Worm (Caenorhabditis elegans) whole organism, L1 larva: ENCODE results near the gene cmtr-2.
A peak's percentile ranks its signal among the peaks of the same experiment; 100 is the strongest.

Experiments used
- C16A3.4 ChIP-seq: fragments of 150-350 bp; optimal IDR thresholded peaks from 2 replicates; lab custom pipeline; 2014; ENCODE audit warnings: missing biosample characterization, missing genetic modification characterization
- C34B4.2 ChIP-seq: sonication (generic microtip); optimal IDR thresholded peaks from 2 replicates; lab custom pipeline; 2017; ENCODE audit warnings: mild to moderate bottlenecking, missing genetic modification characterization, missing compliant biosample characterization
- F16B12.6 ChIP-seq: fragments of 150-350 bp; optimal IDR thresholded peaks from 2 replicates; lab custom pipeline; 2014; ENCODE audit warnings: missing biosample characterization, missing genetic modification characterization
- aha-1 ChIP-seq: fragments of 150-350 bp; optimal IDR thresholded peaks from 2 replicates; lab custom pipeline; 2014; ENCODE audit warnings: missing biosample characterization, missing genetic modification characterization
- aly-2 ChIP-seq: fragments of 150-350 bp; optimal IDR thresholded peaks from 2 replicates; lab custom pipeline; 2014; ENCODE audit warnings: missing biosample characterization, missing genetic modification characterization
- blmp-1 ChIP-seq: fragments of 150-350 bp; optimal IDR thresholded peaks from 2 replicates; lab custom pipeline; 2014; ENCODE audit warnings: missing biosample characterization, missing genetic modification characterization
- ceh-63 ChIP-seq: fragments of 200-800 bp; sonication (Bioruptor generic); optimal IDR thresholded peaks from 2 replicates; lab custom pipeline; 2018; ENCODE audit warnings: mild to moderate bottlenecking, missing genetic modification characterization, missing compliant biosample characterization
- ceh-88 ChIP-seq: fragments of 200-800 bp; sonication (Bioruptor generic); IDR thresholded peaks from 2 replicates; pipeline ENCODE4 v1.3.6; 2022; ENCODE audit warnings: missing genetic modification characterization, missing compliant biosample characterization
- dpl-1 ChIP-seq, 3 experiments: fragments of 150-350 bp in 2 of 3; sonication (generic microtip) in 1 of 3; optimal IDR thresholded peaks; 2 replicates each; lab custom pipeline; 2014 to 2017; ENCODE audit warnings: missing biosample characterization in 3 of 3, missing genetic modification characterization in 3 of 3, missing genetic modification reagents in 3 of 3
- efl-1 ChIP-seq, 4 experiments: fragments of 150-350 bp; optimal IDR thresholded peaks in 3 of 4; peaks in 1 of 4; 1 replicate in 1 of 4; 2 replicates in 3 of 4; lab custom pipeline; 2014; ENCODE audit warnings: missing biosample characterization in 2 of 4, missing genetic modification characterization in 2 of 4, missing genetic modification reagents in 2 of 4
- elt-2 ChIP-seq: sonication (generic microtip); optimal IDR thresholded peaks from 2 replicates; lab custom pipeline; 2016; ENCODE audit warnings: missing genetic modification characterization, mild to moderate bottlenecking, inconsistent platforms, missing compliant biosample characterization, missing genetic modification reagents
- elt-3 ChIP-seq, 6 experiments: fragments of 150-350 bp in 1 of 6; sonication (generic microtip); optimal IDR thresholded peaks; 2 replicates each; lab custom pipeline; 2017 to 2018; ENCODE audit warnings: missing biosample characterization in 6 of 6, missing genetic modification characterization in 6 of 6, inconsistent platforms in 1 of 6
- fkh-10 ChIP-seq: sonication (generic microtip); optimal IDR thresholded peaks from 2 replicates; lab custom pipeline; 2017; ENCODE audit warnings: missing biosample characterization, missing genetic modification reagents, missing genetic modification characterization
- fkh-4 ChIP-seq: sonication (generic microtip); optimal IDR thresholded peaks from 2 replicates; lab custom pipeline; 2016; ENCODE audit warnings: missing compliant biosample characterization, missing genetic modification characterization, borderline replicate concordance
- fos-1 ChIP-seq: fragments of 150-350 bp; optimal IDR thresholded peaks from 2 replicates; lab custom pipeline; 2014; ENCODE audit warnings: missing biosample characterization, missing genetic modification characterization
- hlh-17 ChIP-seq: fragments of 200-800 bp; sonication (Bioruptor generic); optimal IDR thresholded peaks from 2 replicates; lab custom pipeline; 2018; ENCODE audit warnings: missing genetic modification characterization, mild to moderate bottlenecking, missing compliant biosample characterization, moderate library complexity, borderline replicate concordance
- hlh-4 ChIP-seq: sonication (generic microtip); optimal IDR thresholded peaks from 2 replicates; lab custom pipeline; 2016; ENCODE audit warnings: mild to moderate bottlenecking, missing genetic modification characterization, missing compliant biosample characterization
- lin-13 ChIP-seq: fragments of 150-350 bp; optimal IDR thresholded peaks from 2 replicates; lab custom pipeline; 2014; ENCODE audit warnings: missing biosample characterization, missing genetic modification reagents, missing genetic modification characterization
- lin-14 ChIP-seq: fragments of 200-800 bp; sonication (Bioruptor generic); optimal IDR thresholded peaks from 2 replicates; lab custom pipeline; 2018; ENCODE audit warnings: mild to moderate bottlenecking, missing genetic modification characterization, moderate library complexity, missing compliant biosample characterization
- lin-35 ChIP-seq, 2 experiments: fragments of 150-350 bp; optimal IDR thresholded peaks; 2 replicates each; lab custom pipeline; 2014; ENCODE audit warnings: missing biosample characterization in 2 of 2, missing genetic modification characterization in 2 of 2, missing genetic modification reagents in 2 of 2
- lir-3 ChIP-seq: sonication (generic microtip); optimal IDR thresholded peaks from 2 replicates; lab custom pipeline; 2016; ENCODE audit warnings: mild to moderate bottlenecking, missing genetic modification characterization, moderate library complexity, missing compliant biosample characterization; ENCODE audit not compliant: poor library complexity
- mdl-1 ChIP-seq, 2 experiments: fragments of 150-350 bp; optimal IDR thresholded peaks; 2 replicates each; lab custom pipeline; 2014 to 2017; ENCODE audit warnings: missing biosample characterization in 2 of 2, missing genetic modification characterization in 2 of 2, inconsistent platforms in 1 of 2
- mef-2 ChIP-seq: fragments of 150-350 bp; optimal IDR thresholded peaks from 2 replicates; lab custom pipeline; 2014; ENCODE audit warnings: missing biosample characterization, missing genetic modification characterization
- mep-1 ChIP-seq: fragments of 150-350 bp; optimal IDR thresholded peaks from 2 replicates; lab custom pipeline; 2014; ENCODE audit warnings: missing biosample characterization, missing genetic modification characterization
- nhr-19 ChIP-seq: fragments of 200-800 bp; sonication (Bioruptor generic); conservative IDR thresholded peaks from 2 replicates; pipeline ENCODE4 v1.3.6; 2022; ENCODE audit warnings: missing genetic modification characterization, missing compliant biosample characterization
- nhr-20 ChIP-seq: sonication (generic microtip); optimal IDR thresholded peaks from 2 replicates; lab custom pipeline; 2016; ENCODE audit warnings: mild to moderate bottlenecking, missing genetic modification characterization, missing compliant biosample characterization
- nhr-71 ChIP-seq: sonication (generic microtip); optimal IDR thresholded peaks from 2 replicates; lab custom pipeline; 2016; ENCODE audit warnings: mild to moderate bottlenecking, missing genetic modification characterization, moderate library complexity, missing compliant biosample characterization
- nhr-77 ChIP-seq: fragments of 150-350 bp; optimal IDR thresholded peaks from 2 replicates; lab custom pipeline; 2014; ENCODE audit warnings: missing biosample characterization, missing genetic modification characterization
- nhr-90 ChIP-seq: sonication (generic microtip); optimal IDR thresholded peaks from 2 replicates; lab custom pipeline; 2016; ENCODE audit warnings: mild to moderate bottlenecking, missing genetic modification characterization, missing compliant biosample characterization; ENCODE audit not compliant: poor library complexity
- pag-3 ChIP-seq: sonication (generic microtip); optimal IDR thresholded peaks from 2 replicates; lab custom pipeline; 2017; ENCODE audit warnings: missing genetic modification characterization, mild to moderate bottlenecking, missing compliant biosample characterization, antibody characterized with exemption, borderline replicate concordance; ENCODE audit not compliant: insufficient read depth
- rnt-1 ChIP-seq: sonication (generic microtip); optimal IDR thresholded peaks from 2 replicates; lab custom pipeline; 2016; ENCODE audit warnings: mild to moderate bottlenecking, missing genetic modification characterization, moderate library complexity, missing compliant biosample characterization
- skn-1 ChIP-seq: fragments of 150-350 bp; optimal IDR thresholded peaks from 2 replicates; lab custom pipeline; 2014; ENCODE audit warnings: missing biosample characterization, missing genetic modification characterization
- sup-37 ChIP-seq: fragments of 200-800 bp; sonication (Bioruptor generic); optimal IDR thresholded peaks from 2 replicates; lab custom pipeline; 2018; ENCODE audit warnings: mild to moderate bottlenecking, missing genetic modification characterization, missing compliant biosample characterization
- tbx-2 ChIP-seq: sonication (generic microtip); optimal IDR thresholded peaks from 2 replicates; lab custom pipeline; 2016; ENCODE audit warnings: missing genetic modification characterization, missing compliant biosample characterization
- tlp-1 ChIP-seq: fragments of 150-350 bp; optimal IDR thresholded peaks from 2 replicates; lab custom pipeline; 2014; ENCODE audit warnings: missing biosample characterization, missing genetic modification characterization
- unc-62 ChIP-seq: fragments of 150-350 bp; optimal IDR thresholded peaks from 2 replicates; lab custom pipeline; 2014; ENCODE audit warnings: missing biosample characterization, missing genetic modification reagents, missing genetic modification characterization
- xbp-1 ChIP-seq: sonication (generic microtip); optimal IDR thresholded peaks from 2 replicates; lab custom pipeline; 2016; ENCODE audit warnings: missing genetic modification characterization, missing compliant biosample characterization
- ztf-11 ChIP-seq, 2 experiments: sonication (generic microtip); optimal IDR thresholded peaks; 2 replicates each; lab custom pipeline; 2016 to 2017; ENCODE audit warnings: missing genetic modification characterization in 2 of 2, missing biosample characterization in 1 of 2, missing compliant biosample characterization in 1 of 2
- ztf-4 ChIP-seq: fragments of 150-350 bp; optimal IDR thresholded peaks from 2 replicates; lab custom pipeline; 2014; ENCODE audit warnings: missing biosample characterization, missing genetic modification characterization

Gene cmtr-2

ce11 chrIII:6608101-6608672 is 7.0 kb upstream of the cmtr-2 start, which contains the start of the genes mdh-2 and F20H11.4 (continued):
- TF ChIP-seq fos-1 (no peak), nhr-90 (tag; lab: Kevin White, UChicago) (peak; percentile 82), blmp-1 (peak; percentile 67), F16B12.6 (tag; lab: Kevin White, UChicago) (peak; percentile 63), hlh-17 (no peak), lin-13 (peak; percentile 80)
- TF ChIP-seq, all 84 proteins: peak for 44

ce11 chrIII:6610522-6610921 is 4.7 kb upstream of the cmtr-2 start, which contains the start of gene srh-40:
Gene srh-40 (plus strand): TSS chrIII:6610822.
- TF ChIP-seq hlh-4 (tag; lab: Kevin White, UChicago) (peak; percentile 43), blmp-1 (no peak)

ce11 chrIII:6612282-6612681 is 2.9 kb upstream of the cmtr-2 start, which contains the start of gene ctsa-4.2:
Gene ctsa-4.2 (plus strand): TSS chrIII:6612528.
- peak in 1 of 2 experiments; percentile 16 for TF ChIP-seq lin-35 (GFP tag; optimal IDR thresholded peaks at IDR 0.05; lab: Kevin White, UChicago)
- peak; percentile 38 for TF ChIP-seq elt-2 (tag; lab: Kevin White, UChicago)
- TF ChIP-seq aly-2 (tag; lab: Kevin White, UChicago) = no peak
- TF ChIP-seq efl-1 (optimal IDR thresholded peaks at IDR 0.05; lab: Kevin White, UChicago) = no peak
- TF ChIP-seq efl-1 (GFP tag; optimal IDR thresholded peaks at IDR 0.05 in 1 of 2; lab: Kevin White, UChicago) = peak in 1 of 2 experiments; percentile 76

ce11 chrIII:6619952-6620351 is 4.7 kb downstream of the cmtr-2 start, which contains the start of gene C13B9.2:
Gene C13B9.2 (plus strand): TSS chrIII:6620252.
- TF ChIP-seq nhr-19 (GFP tag; lab: Robert Waterston, UW) (no peak), tbx-2 (tag; lab: Kevin White, UChicago) (no peak), dpl-1 (GFP tag; optimal IDR thresholded peaks at IDR 0.05; lab: Kevin White, UChicago) (no peak), C34B4.2 (tag; lab: Kevin White, UChicago) (no peak), aha-1 (tag; lab: Kevin White, UChicago) (no peak), hlh-17 (no peak), ztf-4 (tag; lab: Kevin White, UChicago) (no peak), ceh-88 (no peak), mef-2 (no peak), xbp-1 (tag; lab: Kevin White, UChicago) (no peak), blmp-1 (no peak), fkh-4 (tag; lab: Kevin White, UChicago) (no peak)
- TF ChIP-seq, all 84 proteins: peak for 0

- no peak for TF ChIP-seq pag-3 (tag; lab: Kevin White, UChicago)
- TF ChIP-seq ceh-63 = no peak
- TF ChIP-seq blmp-1 = no peak
- TF ChIP-seq fos-1 = no peak
- TF ChIP-seq nhr-20 (tag; lab: Kevin White, UChicago) = no peak
These were observed 9.7 kb downstream of the cmtr-2 start, which contains the start of gene copd-1 for ce11 chrIII:6624872-6625271. Gene copd-1 (minus strand): TSS chrIII:6624972.

- TF ChIP-seq C34B4.2 (tag; lab: Kevin White, UChicago) = no peak
- peak; percentile 34 for TF ChIP-seq C16A3.4 (tag; lab: Kevin White, UChicago)
- peak; percentile 85 for TF ChIP-seq mep-1
- TF ChIP-seq aha-1 (tag; lab: Kevin White, UChicago) = no peak
- TF ChIP-seq ztf-11 (tag; optimal IDR thresholded peaks at IDR 0.05; lab: Kevin White, UChicago) = no peak
- TF ChIP-seq nhr-71 (tag; lab: Kevin White, UChicago) = peak; percentile 60
- peak; percentile 56 for TF ChIP-seq lir-3 (tag; lab: Kevin White, UChicago)
- no peak for TF ChIP-seq tlp-1 (tag; lab: Kevin White, UChicago)
- TF ChIP-seq nhr-20 (tag; lab: Kevin White, UChicago) = peak; percentile 38
- no peak for TF ChIP-seq nhr-77 (tag; lab: Kevin White, UChicago)
- peak; percentile 46 to 66 for TF ChIP-seq lin-35 (GFP tag; optimal IDR thresholded peaks at IDR 0.05; lab: Kevin White, UChicago)
- peak; percentile 63 for TF ChIP-seq blmp-1
- TF ChIP-seq fos-1 = no peak
- TF ChIP-seq unc-62 = no peak
- no peak for TF ChIP-seq elt-2 (tag; lab: Kevin White, UChicago)
- TF ChIP-seq sup-37 (GFP tag; lab: Kevin White, UChicago) = no peak
- no peak for TF ChIP-seq ceh-63
- no peak for TF ChIP-seq mef-2
- TF ChIP-seq F16B12.6 (tag; lab: Kevin White, UChicago) = peak; percentile 11
- peak; percentile 51 for TF ChIP-seq skn-1 (tag; lab: Kevin White, UChicago)
- TF ChIP-seq lin-14 = peak; percentile 63
- TF ChIP-seq fkh-10 (GFP tag; lab: Kevin White, UChicago) = no peak
- TF ChIP-seq elt-3 (tag; optimal IDR thresholded peaks at IDR 0.05; lab: Kevin White, UChicago) = peak in 1 of 6 experiments; percentile 2
- peak; percentile 68 for TF ChIP-seq rnt-1 (tag; lab: Kevin White, UChicago)
- no peak for TF ChIP-seq mdl-1 (tag; optimal IDR thresholded peaks at IDR 0.05; lab: Kevin White, UChicago)
These were observed 10.1 kb downstream of the cmtr-2 start for ce11 chrIII:6625317-6625716.
